Worm (Caenorhabditis elegans): Measurements from ENCODE around the gene F54B11.11.

- no peak for TF ChIP-seq nhr-77 (tag; optimal IDR thresholded peaks at IDR 0.05)
- TF ChIP-seq unc-62 (GFP tag; optimal IDR thresholded peaks at IDR 0.05): no peak
- no peak for TF ChIP-seq fos-1 (tag; optimal IDR thresholded peaks at IDR 0.05)
- TF ChIP-seq nhr-237 (tag; optimal IDR thresholded peaks at IDR 0.05): no peak
- no peak for TF ChIP-seq nhr-10 (tag; optimal IDR thresholded peaks at IDR 0.05)
- no peak for TF ChIP-seq egl-27 (tag; optimal IDR thresholded peaks at IDR 0.05)
- TF ChIP-seq ztf-4 (tag; optimal IDR thresholded peaks at IDR 0.05): no peak
- no peak for TF ChIP-seq unc-55 (GFP tag; optimal IDR thresholded peaks at IDR 0.05)
Observed at ce11 chrX:13590688-13591087, 12.1 kb downstream of the F54B11.11 start.

Measured in whole organism, L2 larva.